Fruit fly (Drosophila melanogaster): Measurements from ENCODE around the gene Josd.

Josd gene

dm6 chrX:6295129-6295539, 34.2 kb downstream of the Josd start, which contains the start of the genes CG15891 and CG3815 (continued):
- TF ChIP-seq CG6272 (GFP tag; IDR thresholded peaks at IDR 0.05) (peak; percentile 42; the same call in 1 of the 2 replicates), CG18262 (tag; optimal IDR thresholded peaks at IDR 0.05) (peak; percentile 48), CG6765 (GFP tag; optimal IDR thresholded peaks at IDR 0.05) (no peak), CG17612 (GFP tag; IDR thresholded peaks at IDR 0.05) (no peak), toy (GFP tag; IDR thresholded peaks at IDR 0.05) (no peak), NC2α (GFP tag; optimal IDR thresholded peaks at IDR 0.05) (no peak), slou (GFP tag; optimal IDR thresholded peaks at IDR 0.05) (no peak), Jarid2 (GFP tag; optimal IDR thresholded peaks at IDR 0.05) (no peak), danr (GFP tag; IDR thresholded peaks at IDR 0.05) (no peak), fd64A (GFP tag; optimal IDR thresholded peaks at IDR 0.05) (no peak), Dip3 (GFP tag; optimal IDR thresholded peaks at IDR 0.05) (peak; percentile 48), CG1647 (GFP tag; optimal IDR thresholded peaks at IDR 0.05) (no peak), Taf1 (GFP tag; IDR thresholded peaks at IDR 0.05) (no peak; the same call in 1 of the 2 replicates), Hmx (GFP tag; optimal IDR thresholded peaks at IDR 0.05) (no peak), CG5180 (GFP tag; optimal IDR thresholded peaks at IDR 0.05) (no peak), zen2 (GFP tag; IDR thresholded peaks at IDR 0.05; ENCODE audit: partially characterized antibody) (no peak), lilli (GFP tag; optimal IDR thresholded peaks at IDR 0.05) (peak; percentile 68), Ravus (GFP tag; IDR thresholded peaks at IDR 0.05) (no peak), Sry-δ (GFP tag; optimal IDR thresholded peaks at IDR 0.05) (peak; percentile 71), Sox100B (GFP tag; optimal IDR thresholded peaks at IDR 0.05) (no peak), zf30C (GFP tag; optimal IDR thresholded peaks at IDR 0.05) (no peak), CG9215 (GFP tag; IDR thresholded peaks at IDR 0.05) (peak; percentile 68), CG10267 (tag; optimal IDR thresholded peaks at IDR 0.05) (peak; percentile 44), ATbp (GFP tag; optimal IDR thresholded peaks at IDR 0.05) (no peak), insv (GFP tag; optimal IDR thresholded peaks at IDR 0.05) (peak in 1 of 2 experiments; percentile 61), Hmr (GFP tag; optimal IDR thresholded peaks at IDR 0.05) (no peak), gcm (GFP tag; optimal IDR thresholded peaks at IDR 0.05) (peak; percentile 3), CG32772 (GFP tag; IDR thresholded peaks at IDR 0.05) (no peak), pzg (GFP tag; optimal IDR thresholded peaks at IDR 0.05) (peak; percentile 73), her (GFP tag; optimal IDR thresholded peaks at IDR 0.05) (peak; percentile 23), knrl (GFP tag; IDR thresholded peaks at IDR 0.05; ENCODE audit: partially characterized antibody) (peak; percentile 59; the same call in 2 of the 3 replicates), MTF-1 (GFP tag; optimal IDR thresholded peaks at IDR 0.05; ENCODE audit: borderline replicate concordance) (no peak), CG15514 (GFP tag; optimal IDR thresholded peaks at IDR 0.05) (peak; percentile 82), Lpt (GFP tag; optimal IDR thresholded peaks at IDR 0.05) (no peak), CG3995 (GFP tag; optimal IDR thresholded peaks at IDR 0.05) (peak; percentile 49), sens-2 (GFP tag; IDR thresholded peaks at IDR 0.05) (no peak), onecut (GFP tag; IDR thresholded peaks at IDR 0.05) (peak; percentile 34; the same call in 1 of the 2 replicates), CG8388 (GFP tag; optimal IDR thresholded peaks at IDR 0.05) (peak; percentile 55), schlank (tag; optimal IDR thresholded peaks at IDR 0.05) (peak; percentile 35), CG11723 (GFP tag; optimal IDR thresholded peaks at IDR 0.05) (no peak), D19A (tag; optimal IDR thresholded peaks at IDR 0.05) (no peak), Nf-YB (GFP tag; optimal IDR thresholded peaks at IDR 0.05) (peak; percentile 3), Hr39 (optimal IDR thresholded peaks at IDR 0.05) (no peak), ac (GFP tag; optimal IDR thresholded peaks at IDR 0.05) (no peak), Poxn (GFP tag; IDR thresholded peaks at IDR 0.05) (no peak), CG12299 (tag; optimal IDR thresholded peaks at IDR 0.05) (peak; percentile 23), nerfin-2 (GFP tag; IDR thresholded peaks at IDR 0.05; ENCODE audit: partially characterized antibody) (peak; percentile 54), maf-S (GFP tag; optimal IDR thresholded peaks at IDR 0.05) (peak; percentile 30), stwl (tag; optimal IDR thresholded peaks at IDR 0.05) (peak; percentile 82), GATAe (GFP tag; conservative IDR thresholded peaks at IDR 0.05) (0 out of 2 replicates have a peak, but pooled peaks have one; percentile 25), jumu (GFP tag; optimal IDR thresholded peaks at IDR 0.05) (peak; percentile 40)
